Fruit fly (Drosophila melanogaster) whole organism, embryonic: ENCODE measurements around the gene Vm34Ca.

Experiments used
- Aef1 ChIP-seq: fragments of 200-800 bp; sonication (Bioruptor generic); IDR thresholded peaks from 3 replicates; pipeline ENCODE4 v1.3.6; 2022; ENCODE audit warnings: missing biosample characterization, missing genetic modification characterization
- BtbVII ChIP-seq: fragments of 200-800 bp; sonication (Bioruptor generic); optimal IDR thresholded peaks from 3 replicates; lab custom pipeline; 2017; ENCODE audit warnings: missing biosample characterization, mild to moderate bottlenecking, missing genetic modification characterization
- CG10209 ChIP-seq: fragments of 200-800 bp; sonication (Bioruptor generic); optimal IDR thresholded peaks from 3 replicates; lab custom pipeline; 2017; ENCODE audit warnings: missing biosample characterization, mild to moderate bottlenecking, missing genetic modification characterization, missing genetic modification reagents
- CG10959 ChIP-seq: fragments of 200-800 bp; sonication (Bioruptor generic); IDR thresholded peaks from 2 replicates; pipeline ENCODE4 v1.3.6; 2022; ENCODE audit warnings: missing biosample characterization, missing genetic modification characterization
- CG12744 ChIP-seq: fragments of 200-800 bp; sonication (Bioruptor generic); optimal IDR thresholded peaks from 2 replicates; lab custom pipeline; 2016; ENCODE audit warnings: missing biosample characterization, missing genetic modification characterization
- CG12769 ChIP-seq: fragments of 200-800 bp; sonication (Bioruptor generic); optimal IDR thresholded peaks from 2 replicates; lab custom pipeline; 2019; ENCODE audit warnings: missing biosample characterization, mild to moderate bottlenecking, missing genetic modification characterization, moderate library complexity
- CG13775 ChIP-seq: fragments of 200-800 bp; sonication (Bioruptor generic); optimal IDR thresholded peaks from 3 replicates; lab custom pipeline; 2017; ENCODE audit warnings: missing biosample characterization, mild to moderate bottlenecking, missing genetic modification characterization
- CG13894 ChIP-seq: fragments of 200-800 bp; sonication (Bioruptor generic); optimal IDR thresholded peaks from 3 replicates; lab custom pipeline; 2018; ENCODE audit warnings: missing biosample characterization, mild to moderate bottlenecking, missing genetic modification characterization, moderate library complexity
- CG15011 ChIP-seq: fragments of 200-800 bp; sonication (Bioruptor generic); optimal IDR thresholded peaks from 3 replicates; lab custom pipeline; 2018; ENCODE audit warnings: missing biosample characterization, mild to moderate bottlenecking, missing genetic modification characterization
- CG1603 ChIP-seq: fragments of 200-800 bp; sonication (Bioruptor generic); optimal IDR thresholded peaks from 2 replicates; lab custom pipeline; 2019; ENCODE audit warnings: missing biosample characterization, mild to moderate bottlenecking, missing genetic modification characterization, moderate library complexity
- CG17359 ChIP-seq: fragments of 200-800 bp; sonication (Bioruptor generic); optimal IDR thresholded peaks from 3 replicates; lab custom pipeline; 2018; ENCODE audit warnings: missing biosample characterization, mild to moderate bottlenecking, missing genetic modification characterization, moderate library complexity
- CG3065 ChIP-seq: fragments of 200-800 bp; sonication (Bioruptor generic); optimal IDR thresholded peaks from 2 replicates; lab custom pipeline; 2016; ENCODE audit warnings: missing biosample characterization, missing genetic modification characterization
- CG31224 ChIP-seq: fragments of 200-800 bp; sonication (Bioruptor generic); IDR thresholded peaks from 2 replicates; pipeline ENCODE4 v1.3.6; 2022; ENCODE audit warnings: missing biosample characterization, missing genetic modification characterization
- CG32767 ChIP-seq: fragments of 200-800 bp; sonication (Bioruptor generic); IDR thresholded peaks from 2 replicates; pipeline ENCODE4 v1.3.6; 2022; ENCODE audit warnings: missing biosample characterization, missing genetic modification characterization
- CG42726 ChIP-seq: fragments of 200-800 bp; sonication (Bioruptor generic); IDR thresholded peaks from 2 replicates; pipeline ENCODE4 v1.3.6; 2022; ENCODE audit warnings: missing biosample characterization, missing genetic modification characterization; ENCODE audit not compliant: partially characterized antibody
- CG4282 ChIP-seq: fragments of 200-800 bp; sonication (Bioruptor generic); optimal IDR thresholded peaks from 2 replicates; lab custom pipeline; 2016; ENCODE audit warnings: missing biosample characterization, missing genetic modification characterization
- CG7271 ChIP-seq: fragments of 200-800 bp; sonication (Bioruptor generic); optimal IDR thresholded peaks from 2 replicates; lab custom pipeline; 2018; ENCODE audit warnings: missing biosample characterization, mild to moderate bottlenecking, missing genetic modification characterization, moderate library complexity
- CG7928 ChIP-seq: fragments of 200-800 bp; sonication (Bioruptor generic); optimal IDR thresholded peaks from 2 replicates; lab custom pipeline; 2017; ENCODE audit warnings: missing biosample characterization, mild to moderate bottlenecking, missing genetic modification characterization
- CG8281 ChIP-seq: fragments of 200-800 bp; sonication (Bioruptor generic); optimal IDR thresholded peaks from 2 replicates; lab custom pipeline; 2018; ENCODE audit warnings: missing biosample characterization, mild to moderate bottlenecking, missing genetic modification characterization, moderate library complexity
- CG8765 ChIP-seq: fragments of 200-800 bp; sonication (Bioruptor generic); IDR thresholded peaks from 2 replicates; pipeline ENCODE4 v1.3.6; 2022; ENCODE audit warnings: missing biosample characterization, missing genetic modification characterization
- CG8924 ChIP-seq: fragments of 200-800 bp; optimal IDR thresholded peaks from 3 replicates; lab custom pipeline; 2019; ENCODE audit warnings: missing biosample characterization, mild to moderate bottlenecking, missing genetic modification characterization, moderate library complexity
- CG9876 ChIP-seq: fragments of 200-800 bp; sonication (Bioruptor generic); optimal IDR thresholded peaks from 2 replicates; lab custom pipeline; 2016; ENCODE audit warnings: missing biosample characterization, missing genetic modification characterization
- CHES-1-like ChIP-seq: fragments of 200-800 bp; sonication (Bioruptor generic); optimal IDR thresholded peaks from 2 replicates; lab custom pipeline; 2016; ENCODE audit warnings: missing biosample characterization, missing genetic modification characterization
- D19B ChIP-seq: fragments of 200-800 bp; sonication (Bioruptor generic); optimal IDR thresholded peaks from 2 replicates; lab custom pipeline; 2017; ENCODE audit warnings: missing biosample characterization, mild to moderate bottlenecking, missing genetic modification characterization
- Dek ChIP-seq: fragments of 200-800 bp; sonication (Bioruptor generic); optimal IDR thresholded peaks from 3 replicates; lab custom pipeline; 2019; ENCODE audit warnings: missing biosample characterization, mild to moderate bottlenecking, missing genetic modification characterization, moderate library complexity
- Drgx ChIP-seq: fragments of 200-800 bp; sonication (Bioruptor generic); IDR thresholded peaks from 2 replicates; pipeline ENCODE4 v1.3.6; 2022; ENCODE audit warnings: missing biosample characterization, missing genetic modification characterization
- HLH4C ChIP-seq: fragments of 200-800 bp; sonication (Bioruptor generic); IDR thresholded peaks from 3 replicates; pipeline ENCODE4 v1.3.6; 2022; ENCODE audit warnings: missing biosample characterization, missing genetic modification characterization; ENCODE audit not compliant: partially characterized antibody
- Hmr ChIP-seq: fragments of 200-800 bp; sonication (Bioruptor generic); optimal IDR thresholded peaks from 3 replicates; lab custom pipeline; 2017; ENCODE audit warnings: mild to moderate bottlenecking, missing biosample characterization, missing genetic modification reagents, missing genetic modification characterization
- Mad ChIP-seq: fragments of 200-800 bp; sonication (Bioruptor generic); optimal IDR thresholded peaks from 2 replicates; lab custom pipeline; 2016; ENCODE audit warnings: missing biosample characterization, missing genetic modification characterization
- Mes4 ChIP-seq: fragments of 200-800 bp; sonication (Bioruptor generic); optimal IDR thresholded peaks from 2 replicates; lab custom pipeline; 2016; ENCODE audit warnings: missing biosample characterization, missing genetic modification characterization
- NfI ChIP-seq: fragments of 200-800 bp; sonication (Bioruptor generic); optimal IDR thresholded peaks from 3 replicates; lab custom pipeline; 2018; ENCODE audit warnings: missing biosample characterization, mild to moderate bottlenecking, missing genetic modification characterization, moderate library complexity
- PHDP ChIP-seq: fragments of 200-800 bp; sonication (Bioruptor generic); optimal IDR thresholded peaks from 3 replicates; lab custom pipeline; 2018; ENCODE audit warnings: missing biosample characterization, mild to moderate bottlenecking, missing genetic modification characterization, moderate library complexity
- az2 ChIP-seq: fragments of 200-800 bp; sonication (Bioruptor generic); optimal IDR thresholded peaks from 3 replicates; lab custom pipeline; 2016; ENCODE audit warnings: missing biosample characterization, missing genetic modification characterization
- cato ChIP-seq: fragments of 200-800 bp; sonication (Bioruptor generic); optimal IDR thresholded peaks from 2 replicates; lab custom pipeline; 2016; ENCODE audit warnings: missing biosample characterization, missing genetic modification characterization, borderline replicate concordance
- chif ChIP-seq, 2 experiments: fragments of 200-800 bp; sonication (Bioruptor generic); optimal IDR thresholded peaks; 3 replicates each; lab custom pipeline; 2016; ENCODE audit warnings: missing biosample characterization in 2 of 2, missing genetic modification characterization in 2 of 2
- dpn ChIP-seq, 2 experiments: fragments of 200-800 bp; sonication (Bioruptor generic); optimal IDR thresholded peaks; 3 replicates each; lab custom pipeline; 2016; ENCODE audit warnings: missing biosample characterization in 2 of 2, missing genetic modification characterization in 2 of 2
- exex ChIP-seq: fragments of 200-800 bp; sonication (Bioruptor generic); optimal IDR thresholded peaks from 4 replicates; lab custom pipeline; 2018; ENCODE audit warnings: missing biosample characterization, mild to moderate bottlenecking, missing genetic modification characterization, moderate library complexity
- grau ChIP-seq: fragments of 200-800 bp; optimal IDR thresholded peaks from 3 replicates; lab custom pipeline; 2019; ENCODE audit warnings: missing biosample characterization, mild to moderate bottlenecking, missing genetic modification characterization, moderate library complexity
- grn ChIP-seq: fragments of 200-800 bp; sonication (Bioruptor generic); optimal IDR thresholded peaks from 3 replicates; lab custom pipeline; 2017; ENCODE audit warnings: missing biosample characterization, missing genetic modification characterization
- jing ChIP-seq: fragments of 200-800 bp; sonication (Bioruptor generic); optimal IDR thresholded peaks from 2 replicates; lab custom pipeline; 2018; ENCODE audit warnings: missing biosample characterization, mild to moderate bottlenecking, missing genetic modification characterization
- maf-S ChIP-seq: fragments of 200-800 bp; sonication (Bioruptor generic); optimal IDR thresholded peaks from 2 replicates; lab custom pipeline; 2016; ENCODE audit warnings: missing biosample characterization, missing genetic modification characterization
- nom ChIP-seq: fragments of 200-800 bp; sonication (Bioruptor generic); optimal IDR thresholded peaks from 2 replicates; lab custom pipeline; 2017; ENCODE audit warnings: missing biosample characterization, missing genetic modification characterization, mild to moderate bottlenecking, moderate library complexity, missing genetic modification reagents
- otp ChIP-seq: fragments of 200-800 bp; sonication (Bioruptor generic); IDR thresholded peaks from 3 replicates; pipeline ENCODE4, ENCODE4 v1.3.6; 2022; ENCODE audit warnings: missing biosample characterization, missing genetic modification characterization
- pnt ChIP-seq: fragments of 200-800 bp; sonication (Bioruptor generic); optimal IDR thresholded peaks from 3 replicates; lab custom pipeline; 2016; ENCODE audit warnings: missing biosample characterization, missing genetic modification characterization
- row ChIP-seq: fragments of 200-800 bp; sonication (Bioruptor generic); IDR thresholded peaks from 3 replicates; pipeline ENCODE4 v1.3.6; 2022; ENCODE audit warnings: missing biosample characterization, missing genetic modification characterization
- salm ChIP-seq: fragments of 200-800 bp; sonication (Bioruptor generic); optimal IDR thresholded peaks from 2 replicates; lab custom pipeline; 2018; ENCODE audit warnings: missing biosample characterization, mild to moderate bottlenecking, missing genetic modification characterization
- sna ChIP-seq: fragments of 200-800 bp; sonication (Bioruptor generic); IDR thresholded peaks from 2 replicates; pipeline ENCODE4 v1.3.6; 2022; ENCODE audit warnings: missing biosample characterization, missing genetic modification characterization; ENCODE audit not compliant: partially characterized antibody
- trh ChIP-seq: fragments of 200-800 bp; sonication (Bioruptor generic); optimal IDR thresholded peaks from 2 replicates; lab custom pipeline; 2016; ENCODE audit warnings: missing biosample characterization, missing genetic modification characterization
- zf30C ChIP-seq: fragments of 200-800 bp; sonication (Bioruptor generic); optimal IDR thresholded peaks from 3 replicates; lab custom pipeline; 2018; ENCODE audit warnings: missing biosample characterization, mild to moderate bottlenecking, missing genetic modification characterization
- zfh2 ChIP-seq: fragments of 200-800 bp; sonication (Bioruptor generic); optimal IDR thresholded peaks from 2 replicates; lab custom pipeline; 2016; ENCODE audit warnings: missing biosample characterization, missing genetic modification characterization

The Vm34Ca gene

DNA sequence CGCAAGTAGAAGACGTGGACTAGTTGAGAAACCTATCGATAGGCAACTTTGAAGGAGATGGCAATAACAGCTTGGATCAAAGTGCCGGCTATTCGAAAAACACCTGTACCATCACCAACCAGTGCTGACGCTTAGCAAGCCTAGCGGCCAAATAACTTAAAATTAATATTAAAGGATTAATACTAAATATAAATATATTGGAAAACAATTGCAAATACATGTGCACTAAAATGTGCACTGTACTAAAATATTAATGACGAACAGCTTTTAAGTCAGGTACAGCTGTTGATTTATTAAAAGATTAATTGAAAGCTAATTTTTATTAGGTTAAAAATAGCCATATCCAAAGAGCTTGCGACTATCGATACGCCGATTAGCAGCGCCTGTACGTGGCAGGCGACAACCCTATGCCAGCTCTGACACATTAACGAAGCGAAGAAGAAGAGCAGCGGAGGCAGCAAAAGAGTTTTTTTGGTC, 32.9 kb downstream of the Vm34Ca start, which contains the start of the genes CG9302 and beta'COP (continued):
- TF ChIP-seq CG8924 (peak; percentile 72), trh (no peak), CHES-1-like (GFP tag; lab: Kevin White, UChicago) (peak; percentile 59), Drgx (no peak), CG13894 (no peak), cato (GFP tag; lab: Kevin White, UChicago) (peak; percentile 50), grn (GFP tag; lab: Kevin White, UChicago) (no peak), otp (no peak), CG1603 (tag; lab: Kevin White, UChicago) (no peak), exex (tag; lab: Kevin White, UChicago) (peak; percentile 51), Hmr (no peak), pnt (no peak), CG4282 (GFP tag; lab: Kevin White, UChicago) (no peak), CG12769 (no peak), CG12744 (GFP tag; lab: Kevin White, UChicago) (peak; percentile 21), dpn (GFP tag; optimal IDR thresholded peaks at IDR 0.05; lab: Kevin White, UChicago) (peak; percentile 31 to 63), sna (no peak; the same call in 1 of the 2 replicates), jing (GFP tag; lab: Kevin White, UChicago) (no peak), maf-S (peak; percentile 17), PHDP (peak; percentile 56), CG7928 (GFP tag; lab: Kevin White, UChicago) (peak; percentile 9), CG17359 (tag; lab: Kevin White, UChicago) (peak; percentile 62), Aef1 (GFP tag; lab: Robert Waterston, UW) (peak; percentile 59), HLH4C (GFP tag; lab: Robert Waterston, UW) (peak; percentile 72), nom (GFP tag; lab: Kevin White, UChicago) (no peak), zfh2 (peak; percentile 64), BtbVII (GFP tag; lab: Kevin White, UChicago) (no peak), CG15011 (GFP tag; lab: Kevin White, UChicago) (no peak), CG10959 (no peak), CG42726 (no peak), CG31224 (peak; percentile 42; the same call in 1 of the 2 replicates), Mes4 (GFP tag; lab: Kevin White, UChicago) (no peak), Mad (GFP tag; lab: Kevin White, UChicago) (peak; percentile 47), salm (tag; lab: Kevin White, UChicago) (no peak), row (GFP tag; lab: Robert Waterston, UW) (peak; percentile 95), D19B (GFP tag; lab: Kevin White, UChicago) (no peak), CG10209 (peak; percentile 69), CG8281 (tag; lab: Kevin White, UChicago) (no peak), grau (tag; lab: Kevin White, UChicago) (peak; percentile 81), CG32767 (GFP tag; lab: Robert Waterston, UW) (0 out of 2 replicates have a peak, but pooled peaks have one; percentile 39), chif (GFP tag; optimal IDR thresholded peaks at IDR 0.05; lab: Kevin White, UChicago) (peak in 1 of 2 experiments; percentile 20), CG8765 (peak; percentile 15; the same call in 1 of the 2 replicates), Dek (no peak), CG9876 (GFP tag; lab: Kevin White, UChicago) (peak; percentile 34), az2 (peak; percentile 71), CG7271 (no peak), NfI (GFP tag; lab: Kevin White, UChicago) (peak; percentile 69), CG3065 (GFP tag; lab: Kevin White, UChicago) (peak; percentile 31), zf30C (no peak), CG13775 (peak; percentile 83)
